Worm (Caenorhabditis elegans) whole organism, early embryonic: Measurements from ENCODE around the gene M03C11.3.

ENCODE experiments used
- B0310.2 ChIP-seq: sonication (generic microtip); optimal IDR thresholded peaks from 2 replicates; lab custom pipeline; 2016; ENCODE audit warnings: mild to moderate bottlenecking, missing genetic modification characterization, missing compliant biosample characterization
- aly-1 ChIP-seq: sonication (generic microtip); optimal IDR thresholded peaks from 2 replicates; lab custom pipeline; 2016; ENCODE audit warnings: missing genetic modification characterization, missing compliant biosample characterization
- ama-1 ChIP-seq: fragments of 150-350 bp; optimal IDR thresholded peaks from 2 replicates; lab custom pipeline; 2014
- ceh-13 ChIP-seq: fragments of 200-800 bp; sonication (Bioruptor generic); optimal IDR thresholded peaks from 2 replicates; lab custom pipeline; 2018; ENCODE audit warnings: mild to moderate bottlenecking, missing genetic modification characterization, missing compliant biosample characterization
- ceh-36 ChIP-seq: sonication (generic microtip); optimal IDR thresholded peaks from 2 replicates; lab custom pipeline; 2016; ENCODE audit warnings: missing genetic modification characterization, inconsistent platforms, missing compliant biosample characterization
- ets-7 ChIP-seq: sonication (generic microtip); optimal IDR thresholded peaks from 2 replicates; lab custom pipeline; 2016; ENCODE audit warnings: missing genotype, missing genetic modification characterization, missing compliant biosample characterization
- flt-1 ChIP-seq: fragments of 200-800 bp; sonication (Bioruptor generic); IDR thresholded peaks from 2 replicates; pipeline ENCODE4 v1.3.6; 2022; ENCODE audit warnings: missing genetic modification characterization, missing compliant biosample characterization
- hmbx-1 ChIP-seq: sonication (generic microtip); optimal IDR thresholded peaks from 2 replicates; lab custom pipeline; 2016; ENCODE audit warnings: mild to moderate bottlenecking, missing genetic modification characterization, missing compliant biosample characterization
- hmg-4 ChIP-seq: fragments of 200-800 bp; sonication (Bioruptor generic); optimal IDR thresholded peaks from 2 replicates; lab custom pipeline; 2018; ENCODE audit warnings: mild to moderate bottlenecking, missing genetic modification characterization, missing compliant biosample characterization
- hnd-1 ChIP-seq: sonication (generic microtip); optimal IDR thresholded peaks from 2 replicates; lab custom pipeline; 2016; ENCODE audit warnings: missing genetic modification characterization, missing compliant biosample characterization
- pes-1 ChIP-seq: fragments of 200-800 bp; sonication (Bioruptor generic); IDR thresholded peaks from 2 replicates; pipeline ENCODE4 v1.3.6; 2022; ENCODE audit warnings: missing genetic modification reagents, missing genetic modification characterization, missing compliant biosample characterization
- tbx-11 ChIP-seq: fragments of 200-800 bp; sonication (Bioruptor generic); IDR thresholded peaks from 2 replicates; pipeline ENCODE4 v1.3.6; 2022; ENCODE audit warnings: missing genetic modification characterization, missing compliant biosample characterization
- tra-4 ChIP-seq: sonication (generic microtip); optimal IDR thresholded peaks from 2 replicates; lab custom pipeline; 2017; ENCODE audit warnings: missing genetic modification characterization, missing compliant biosample characterization

ce11 chrIII:10391628-10392027 lies 13.2 kb upstream of the M03C11.3 start, which contains the start of gene M03C11.9:
- TF ChIP-seq ama-1 (lab: Kevin White, UChicago), result no peak
- TF ChIP-seq ceh-36 (tag; lab: Kevin White, UChicago), result no peak
- no peak for TF ChIP-seq flt-1
- TF ChIP-seq tbx-11, result no peak
- TF ChIP-seq B0310.2 (tag; lab: Kevin White, UChicago), result no peak
- no peak for TF ChIP-seq tra-4 (tag; lab: Kevin White, UChicago)
- no peak for TF ChIP-seq pes-1 (GFP tag; lab: Robert Waterston, UW)
- no peak for TF ChIP-seq aly-1 (tag; lab: Kevin White, UChicago)
- no peak for TF ChIP-seq ceh-13 (GFP tag; lab: Kevin White, UChicago)
- TF ChIP-seq hmbx-1 (tag; lab: Kevin White, UChicago), result no peak
- TF ChIP-seq hnd-1 (tag; lab: Kevin White, UChicago), result no peak
- TF ChIP-seq hmg-4, result no peak
- TF ChIP-seq ets-7 (tag; lab: Kevin White, UChicago), result no peak
